Worm (Caenorhabditis elegans) whole organism, young adult: ENCODE results near the gene nrf-5.

Experiments used
- B0336.3 ChIP-seq: fragments of 200-800 bp; sonication (Bioruptor generic); IDR thresholded peaks from 2 replicates; pipeline ENCODE4 v1.3.6; 2022; ENCODE audit warnings: missing genetic modification characterization, missing compliant biosample characterization
- C17E4.6 ChIP-seq: fragments of 200-800 bp; sonication (Bioruptor generic); IDR thresholded peaks from 2 replicates; pipeline ENCODE4 v1.3.6; 2022; ENCODE audit warnings: missing genetic modification reagents, missing genetic modification characterization, missing compliant biosample characterization
- F22D6.2 ChIP-seq: sonication (generic microtip); optimal IDR thresholded peaks from 2 replicates; lab custom pipeline; 2016; ENCODE audit warnings: mild to moderate bottlenecking, missing genetic modification characterization, missing compliant biosample characterization
- ama-1 ChIP-seq, 3 experiments: fragments of 150-350 bp in 1 of 3; sonication (generic microtip) in 2 of 3; optimal IDR thresholded peaks; 2 replicates each; lab custom pipeline; 2014 to 2018; ENCODE audit warnings: missing biosample characterization in 2 of 3, missing genetic modification characterization in 2 of 3, missing genetic modification reagents in 2 of 3
- attf-6 ChIP-seq: fragments of 200-800 bp; sonication (Bioruptor generic); IDR thresholded peaks from 2 replicates; pipeline ENCODE4 v1.3.6; 2022; ENCODE audit warnings: missing genetic modification reagents, missing genetic modification characterization, missing compliant biosample characterization
- cebp-2 ChIP-seq: fragments of 200-800 bp; sonication (Bioruptor generic); IDR thresholded peaks from 2 replicates; pipeline ENCODE4 v1.3.6; 2022; ENCODE audit warnings: missing genetic modification characterization, missing compliant biosample characterization
- ceh-100 ChIP-seq: fragments of 200-800 bp; sonication (Bioruptor generic); IDR thresholded peaks from 2 replicates; pipeline ENCODE4 v1.3.6; 2022; ENCODE audit warnings: missing genetic modification reagents, missing genetic modification characterization, missing compliant biosample characterization
- ceh-91 ChIP-seq: fragments of 200-800 bp; sonication (Bioruptor generic); IDR thresholded peaks from 2 replicates; pipeline ENCODE4 v1.3.6; 2022; ENCODE audit warnings: missing genetic modification reagents, missing genetic modification characterization, missing compliant biosample characterization
- egl-18 ChIP-seq: fragments of 200-800 bp; sonication (Bioruptor generic); IDR thresholded peaks from 2 replicates; pipeline ENCODE4 v1.3.6; 2022; ENCODE audit warnings: missing genetic modification reagents, missing genetic modification characterization, missing compliant biosample characterization
- hmg-1.2 ChIP-seq: fragments of 200-800 bp; sonication (Bioruptor generic); IDR thresholded peaks from 2 replicates; pipeline ENCODE4 v1.3.6; 2022; ENCODE audit warnings: missing genetic modification reagents, missing genetic modification characterization, missing compliant biosample characterization
- mcd-1 ChIP-seq: fragments of 200-800 bp; sonication (Bioruptor generic); IDR thresholded peaks from 2 replicates; pipeline ENCODE4 v1.3.6; 2022; ENCODE audit warnings: missing genetic modification reagents, missing genetic modification characterization, missing compliant biosample characterization
- nfyb-1 ChIP-seq: fragments of 200-800 bp; sonication (Bioruptor generic); IDR thresholded peaks from 2 replicates; pipeline ENCODE4 v1.3.6; 2022; ENCODE audit warnings: missing genetic modification reagents, missing genetic modification characterization, missing compliant biosample characterization
- nhr-80 ChIP-seq: sonication (generic microtip); optimal IDR thresholded peaks from 2 replicates; lab custom pipeline; 2016; ENCODE audit warnings: missing genetic modification characterization, missing compliant biosample characterization
- tbp1 ChIP-seq: fragments of 200-800 bp; sonication (Bioruptor generic); optimal IDR thresholded peaks from 2 replicates; lab custom pipeline; 2018; ENCODE audit warnings: mild to moderate bottlenecking, missing genetic modification characterization, missing compliant biosample characterization
- unc-62 ChIP-seq: fragments of 150-350 bp; optimal IDR thresholded peaks from 2 replicates; lab custom pipeline; 2014; ENCODE audit warnings: missing biosample characterization, missing genetic modification reagents, missing genetic modification characterization
- ztf-28 ChIP-seq: fragments of 200-800 bp; sonication (Bioruptor generic); IDR thresholded peaks from 2 replicates; pipeline ENCODE4 v1.3.6; 2022; ENCODE audit warnings: missing genetic modification reagents, missing genetic modification characterization, missing compliant biosample characterization

The nrf-5 gene

ce11 chrV:13873323-13873722, 45.3 kb downstream of the nrf-5 start:
- no peak for TF ChIP-seq nfyb-1 (GFP tag; lab: Robert Waterston, UW)
- TF ChIP-seq egl-18 (GFP tag; lab: Robert Waterston, UW) = no peak
- no peak for TF ChIP-seq attf-6 (GFP tag; lab: Robert Waterston, UW)
- TF ChIP-seq tbp1 (GFP tag; lab: Kevin White, UChicago) = no peak
- TF ChIP-seq ceh-100 = no peak
- TF ChIP-seq ceh-91 (GFP tag; lab: Robert Waterston, UW) = no peak

- TF ChIP-seq unc-62 (GFP tag; lab: Kevin White, UChicago) = no peak
- TF ChIP-seq B0336.3 (GFP tag; lab: Robert Waterston, UW) = no peak
- no peak for TF ChIP-seq F22D6.2
- no peak for TF ChIP-seq ama-1 (optimal IDR thresholded peaks at IDR 0.05; lab: Kevin White, UChicago)
- TF ChIP-seq ama-1 (GFP tag; optimal IDR thresholded peaks at IDR 0.05; lab: Kevin White, UChicago) = no peak
Measured at ce11 chrV:13876529-13876928, 48.5 kb downstream of the nrf-5 start, which contains the start of gene T22G5.1. Gene T22G5.1, plus strand, starts transcription at chrV:13876829.

- TF ChIP-seq nhr-80 = peak; percentile 85
- no peak for TF ChIP-seq cebp-2 (GFP tag; lab: Robert Waterston, UW)
Measured at ce11 chrV:13878226-13878625, 50.2 kb downstream of the nrf-5 start.

- TF ChIP-seq C17E4.6 (GFP tag; lab: Robert Waterston, UW) = no peak
- peak; percentile 61 for TF ChIP-seq nhr-80
Measured at ce11 chrV:13879241-13879640, 51.2 kb downstream of the nrf-5 start, which contains the start of gene lbp-7. Gene lbp-7, plus strand, starts transcription at chrV:13879552.

ce11 chrV:13880163-13880562, 52.1 kb downstream of the nrf-5 start:
- peak; percentile 71; the same call in 1 of the 2 replicates for TF ChIP-seq hmg-1.2
- TF ChIP-seq ztf-28 = no peak
- TF ChIP-seq mcd-1 = 0 out of 2 replicates have a peak, but pooled peaks have one; percentile 8
- TF ChIP-seq, all 124 proteins: peak for 2
